Fruit fly (Drosophila melanogaster): Measurements from ENCODE around the gene sim.

The sim gene

DNA sequence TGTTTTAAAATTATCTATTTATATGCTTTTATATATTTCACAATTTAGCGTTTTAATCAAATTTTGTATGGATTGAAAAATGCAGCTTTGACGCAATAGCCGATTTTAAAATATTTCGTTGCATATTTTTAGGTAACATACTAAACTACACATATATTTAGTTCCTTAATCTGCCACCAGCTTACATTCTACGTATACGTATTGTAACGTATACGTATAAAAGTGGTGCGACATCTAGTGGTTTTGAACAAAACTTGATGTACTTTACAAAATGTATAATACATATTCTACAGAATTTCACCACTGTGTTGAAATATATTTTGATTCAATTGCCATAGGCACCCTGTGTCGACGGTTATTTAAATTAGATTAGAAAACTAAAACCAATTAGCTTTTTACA, 20.7 kb downstream of the sim start (continued):
- TF ChIP-seq Opbp (GFP tag; IDR thresholded peaks at IDR 0.05; ENCODE audit: partially characterized antibody) (peak; percentile 43; the same call in 2 of the 3 replicates), CG3163 (GFP tag; optimal IDR thresholded peaks at IDR 0.05) (peak; percentile 3), CG32532 (GFP tag; IDR thresholded peaks at IDR 0.05) (peak; percentile 67), CG33213 (GFP tag; optimal IDR thresholded peaks at IDR 0.05) (peak; percentile 56), fd96Cb (tag; optimal IDR thresholded peaks at IDR 0.05) (no peak), CG8290 (GFP tag; optimal IDR thresholded peaks at IDR 0.05) (peak; percentile 28), CG8290 (tag; optimal IDR thresholded peaks at IDR 0.05) (peak in 1 of 2 experiments; percentile 72), CG12391 (tag; optimal IDR thresholded peaks at IDR 0.05) (peak; percentile 12), Chrac-16 (GFP tag; optimal IDR thresholded peaks at IDR 0.05) (peak; percentile 8), Ets97D (GFP tag; optimal IDR thresholded peaks at IDR 0.05) (peak; percentile 36), Max (GFP tag; optimal IDR thresholded peaks at IDR 0.05) (no peak), B-H2 (GFP tag; optimal IDR thresholded peaks at IDR 0.05) (peak; percentile 23), ATbp (GFP tag; optimal IDR thresholded peaks at IDR 0.05) (no peak), chn (GFP tag; optimal IDR thresholded peaks at IDR 0.05) (peak; percentile 14), CG6254 (GFP tag; optimal IDR thresholded peaks at IDR 0.05) (peak; percentile 99), Bgb (GFP tag; IDR thresholded peaks at IDR 0.05; ENCODE audit: partially characterized antibody) (peak; percentile 79), Lpt (GFP tag; optimal IDR thresholded peaks at IDR 0.05) (no peak), CG11456 (GFP tag; IDR thresholded peaks at IDR 0.05) (peak; percentile 43; the same call in 2 of the 3 replicates), CG16813 (GFP tag; IDR thresholded peaks at IDR 0.05; ENCODE audit: partially characterized antibody) (peak; percentile 65), CG30403 (GFP tag; optimal IDR thresholded peaks at IDR 0.05) (peak; percentile 44), Aef1 (GFP tag; IDR thresholded peaks at IDR 0.05) (no peak), slbo (GFP tag; IDR thresholded peaks at IDR 0.05) (peak; percentile 46; the same call in 1 of the 2 replicates), CG10654 (GFP tag; optimal IDR thresholded peaks at IDR 0.05) (no peak), CG6791 (GFP tag; IDR thresholded peaks at IDR 0.05; ENCODE audit: partially characterized antibody) (no peak), Lhr (GFP tag; optimal IDR thresholded peaks at IDR 0.05) (peak; percentile 90), Dip2 (GFP tag; IDR thresholded peaks at IDR 0.05) (no peak), CG14710 (tag; optimal IDR thresholded peaks at IDR 0.05) (peak; percentile 32), NFAT (GFP tag; IDR thresholded peaks at IDR 0.05) (peak; percentile 9; the same call in 1 of the 2 replicates), nom (GFP tag; optimal IDR thresholded peaks at IDR 0.05) (no peak), Eip74EF (GFP tag; optimal IDR thresholded peaks at IDR 0.05) (no peak), unc-4 (GFP tag; IDR thresholded peaks at IDR 0.05; ENCODE audit: partially characterized antibody) (no peak), CG10209 (GFP tag; optimal IDR thresholded peaks at IDR 0.05) (peak; percentile 4), CG17829 (tag; optimal IDR thresholded peaks at IDR 0.05) (peak; percentile 59), Fer3 (tag; optimal IDR thresholded peaks at IDR 0.05) (no peak), Sox102F (GFP tag; optimal IDR thresholded peaks at IDR 0.05) (peak; percentile 30), CG12155 (GFP tag; optimal IDR thresholded peaks at IDR 0.05) (no peak), bbx (GFP tag; IDR thresholded peaks at IDR 0.05; ENCODE audit: partially characterized antibody) (peak; percentile 22; the same call in 1 of the 2 replicates), CG15601 (tag; optimal IDR thresholded peaks at IDR 0.05) (peak; percentile 49)

DNA sequence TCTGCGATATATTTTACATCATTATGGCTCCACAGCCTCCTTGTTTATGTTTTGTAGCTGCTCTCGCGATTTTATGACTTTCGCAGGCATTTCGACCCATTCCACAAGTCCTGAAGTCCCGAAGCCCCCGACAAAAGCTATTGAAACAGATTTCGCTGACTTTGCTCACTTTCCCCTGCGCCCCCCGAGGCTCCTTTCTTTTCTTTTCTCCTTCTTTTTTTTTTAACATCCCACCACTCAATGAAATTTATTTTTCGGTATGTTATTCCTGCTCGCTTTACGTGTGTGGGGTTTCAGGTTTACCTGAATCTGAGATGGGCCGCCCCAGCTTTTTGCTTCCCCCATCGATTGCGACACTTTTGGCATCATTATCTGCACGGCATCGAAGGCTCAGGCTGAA, 24.8 kb downstream of the sim start:
- TF ChIP-seq CG13894 (tag; optimal IDR thresholded peaks at IDR 0.05), result peak; percentile 82
- TF ChIP-seq Hr39 (optimal IDR thresholded peaks at IDR 0.05), result peak; percentile 83
- no peak for TF ChIP-seq CG11504 (tag; optimal IDR thresholded peaks at IDR 0.05)
- peak; percentile 91 for TF ChIP-seq Ets65A (GFP tag)

Data from whole organism, embryonic.